Worm (Caenorhabditis elegans): ENCODE data around the gene B0336.7.

Gene B0336.7

ce11 chrIII:5697266-5697665, at the start of gene B0336.7:
Gene B0336.7 (minus strand): TSS chrIII:5697366.
- no peak for TF ChIP-seq mml-1 (tag; optimal IDR thresholded peaks at IDR 0.05)

ce11 chrIII:5744579-5744978, 47.4 kb upstream of the B0336.7 start, which contains the start of gene B0244.5:
Gene B0244.5 (plus strand): TSS chrIII:5744879.
- TF ChIP-seq elt-2 (tag; optimal IDR thresholded peaks at IDR 0.05) (peak; percentile 15), ceh-28 (tag; optimal IDR thresholded peaks at IDR 0.05) (no peak), unc-39 (tag; optimal IDR thresholded peaks at IDR 0.05) (no peak), zag-1 (tag; optimal IDR thresholded peaks at IDR 0.05) (no peak), ama-1 (optimal IDR thresholded peaks at IDR 0.05) (no peak), nhr-67 (tag; optimal IDR thresholded peaks at IDR 0.05) (no peak), jun-1 (tag; optimal IDR thresholded peaks at IDR 0.05) (no peak)

- TF ChIP-seq pha-4 (tag; optimal IDR thresholded peaks at IDR 0.05), result no peak
- no peak for TF ChIP-seq lsy-12 (tag; optimal IDR thresholded peaks at IDR 0.05)
- no peak for TF ChIP-seq sea-2 (GFP tag; optimal IDR thresholded peaks at IDR 0.05)
- no peak for TF ChIP-seq nhr-12 (tag; optimal IDR thresholded peaks at IDR 0.05)
- no peak for TF ChIP-seq unc-39 (tag; optimal IDR thresholded peaks at IDR 0.05)
- no peak for TF ChIP-seq daf-12 (tag; optimal IDR thresholded peaks at IDR 0.05)
- TF ChIP-seq nfya-1 (tag; optimal IDR thresholded peaks at IDR 0.05; ENCODE audit: insufficient read depth), result no peak
- no peak for TF ChIP-seq nhr-25 (tag; optimal IDR thresholded peaks at IDR 0.05)
- no peak for TF ChIP-seq eor-1 (tag; optimal IDR thresholded peaks at IDR 0.05)
- TF ChIP-seq ceh-16 (tag; optimal IDR thresholded peaks at IDR 0.05), result no peak
- no peak for TF ChIP-seq egl-5 (tag; optimal IDR thresholded peaks at IDR 0.05)
- TF ChIP-seq aly-2 (tag; optimal IDR thresholded peaks at IDR 0.05), result no peak
- no peak for TF ChIP-seq ceh-9 (tag; optimal IDR thresholded peaks at IDR 0.05)
Measured at ce11 chrIII:5743084-5743483, 45.9 kb upstream of the B0336.7 start, which contains the start of gene B0244.15. Gene B0244.15 (plus strand): TSS chrIII:5743384.

- TF ChIP-seq egl-5 (tag; optimal IDR thresholded peaks at IDR 0.05) (no peak), eor-1 (tag; optimal IDR thresholded peaks at IDR 0.05) (no peak), fos-1 (tag; optimal IDR thresholded peaks at IDR 0.05) (no peak), R02D3.7 (tag; optimal IDR thresholded peaks at IDR 0.05) (no peak), ZK546.5 (tag; optimal IDR thresholded peaks at IDR 0.05) (no peak), fkh-10 (GFP tag; optimal IDR thresholded peaks at IDR 0.05) (no peak), nhr-237 (tag; optimal IDR thresholded peaks at IDR 0.05) (no peak), skn-1 (tag; optimal IDR thresholded peaks at IDR 0.05) (no peak), unc-39 (tag; optimal IDR thresholded peaks at IDR 0.05) (no peak), elt-2 (tag; optimal IDR thresholded peaks at IDR 0.05) (no peak), nhr-25 (tag; optimal IDR thresholded peaks at IDR 0.05) (no peak), mml-1 (tag; optimal IDR thresholded peaks at IDR 0.05) (no peak), jun-1 (tag; optimal IDR thresholded peaks at IDR 0.05) (no peak), ama-1 (optimal IDR thresholded peaks at IDR 0.05) (no peak), sea-2 (GFP tag; optimal IDR thresholded peaks at IDR 0.05) (no peak), daf-12 (tag; optimal IDR thresholded peaks at IDR 0.05) (no peak), nhr-23 (tag; optimal IDR thresholded peaks at IDR 0.05) (no peak)
Measured at ce11 chrIII:5740666-5741065, 43.5 kb upstream of the B0336.7 start, which contains the start of gene B0244.16. Gene B0244.16 (plus strand): TSS chrIII:5740966.

- no peak for TF ChIP-seq egl-5 (tag; optimal IDR thresholded peaks at IDR 0.05)
- peak; percentile 21 for TF ChIP-seq elt-2 (tag; optimal IDR thresholded peaks at IDR 0.05)
Measured at ce11 chrIII:5737708-5738107, 40.5 kb upstream of the B0336.7 start, which contains the start of gene B0244.6. Gene B0244.6 (plus strand): TSS chrIII:5738008.

ce11 chrIII:5734905-5735304, 37.7 kb upstream of the B0336.7 start, which contains the start of gene B0244.10:
Gene B0244.10 (plus strand): TSS chrIII:5735158.
- TF ChIP-seq egl-5 (tag; optimal IDR thresholded peaks at IDR 0.05) (no peak), ceh-28 (tag; optimal IDR thresholded peaks at IDR 0.05) (peak; percentile 1), nhr-76 (tag; optimal IDR thresholded peaks at IDR 0.05) (no peak), nhr-67 (tag; optimal IDR thresholded peaks at IDR 0.05) (no peak), pqm-1 (tag; optimal IDR thresholded peaks at IDR 0.05) (peak; percentile 79), unc-62 (GFP tag; optimal IDR thresholded peaks at IDR 0.05) (no peak), ceh-16 (tag; optimal IDR thresholded peaks at IDR 0.05) (no peak), nhr-237 (tag; optimal IDR thresholded peaks at IDR 0.05) (no peak), nhr-43 (tag; optimal IDR thresholded peaks at IDR 0.05; ENCODE audit: poor library complexity, severe bottlenecking) (no peak), elt-2 (tag; optimal IDR thresholded peaks at IDR 0.05) (peak; percentile 85), jun-1 (tag; optimal IDR thresholded peaks at IDR 0.05) (peak; percentile 4), nhr-25 (tag; optimal IDR thresholded peaks at IDR 0.05) (no peak)

All from whole organism, L3 larva.